Fruit fly (Drosophila melanogaster) whole organism, embryonic: ENCODE data around the gene CG13829.

ENCODE experiments used
- CG10274 ChIP-seq: fragments of 200-800 bp; sonication (Bioruptor generic); optimal IDR thresholded peaks from 3 replicates; lab custom pipeline; 2017; ENCODE audit warnings: missing biosample characterization, mild to moderate bottlenecking, missing genetic modification characterization
- CG10979 ChIP-seq: fragments of 200-800 bp; sonication (Bioruptor generic); optimal IDR thresholded peaks from 2 replicates; lab custom pipeline; 2018; ENCODE audit warnings: missing biosample characterization, mild to moderate bottlenecking, missing genetic modification characterization, moderate library complexity
- CG13894 ChIP-seq: fragments of 200-800 bp; sonication (Bioruptor generic); optimal IDR thresholded peaks from 3 replicates; lab custom pipeline; 2018; ENCODE audit warnings: missing biosample characterization, mild to moderate bottlenecking, missing genetic modification characterization, moderate library complexity
- CG1602 ChIP-seq: fragments of 200-800 bp; sonication (Bioruptor generic); optimal IDR thresholded peaks from 3 replicates; lab custom pipeline; 2016; ENCODE audit warnings: missing biosample characterization, missing genetic modification characterization
- CG2712 ChIP-seq: fragments of 200-800 bp; optimal IDR thresholded peaks from 3 replicates; lab custom pipeline; 2019; ENCODE audit warnings: missing biosample characterization, mild to moderate bottlenecking, missing genetic modification characterization, moderate library complexity
- CG3163 ChIP-seq: fragments of 200-800 bp; sonication (Bioruptor generic); optimal IDR thresholded peaks from 3 replicates; lab custom pipeline; 2016; ENCODE audit warnings: missing biosample characterization, missing genetic modification characterization
- CG3995 ChIP-seq: fragments of 200-800 bp; sonication (Bioruptor generic); optimal IDR thresholded peaks from 3 replicates; lab custom pipeline; 2016; ENCODE audit warnings: missing biosample characterization, missing genetic modification characterization
- CG4424 ChIP-seq: fragments of 200-800 bp; sonication (Bioruptor generic); optimal IDR thresholded peaks from 3 replicates; lab custom pipeline; 2016; ENCODE audit warnings: missing biosample characterization, missing genetic modification characterization
- CG8290 ChIP-seq, 3 experiments: fragments of 200-800 bp; sonication (Bioruptor generic); optimal IDR thresholded peaks; 2 replicates each; lab custom pipeline; 2016 to 2019; ENCODE audit warnings: missing biosample characterization in 3 of 3, missing genetic modification characterization in 3 of 3, mild to moderate bottlenecking in 2 of 3, moderate library complexity in 1 of 3
- CG8388 ChIP-seq: fragments of 200-800 bp; sonication (Bioruptor generic); optimal IDR thresholded peaks from 2 replicates; lab custom pipeline; 2019; ENCODE audit warnings: missing biosample characterization, mild to moderate bottlenecking, missing genetic modification characterization, moderate library complexity
- D19A ChIP-seq: fragments of 200-800 bp; optimal IDR thresholded peaks from 3 replicates; lab custom pipeline; 2019; ENCODE audit warnings: missing biosample characterization, mild to moderate bottlenecking, missing genetic modification characterization, moderate library complexity
- Drgx ChIP-seq: fragments of 200-800 bp; sonication (Bioruptor generic); IDR thresholded peaks from 2 replicates; pipeline ENCODE4 v1.3.6; 2022; ENCODE audit warnings: missing biosample characterization, missing genetic modification characterization
- Med ChIP-seq: fragments of 200-800 bp; sonication (Bioruptor generic); peaks from one replicate; lab custom pipeline; 2016; ENCODE audit warnings: missing biosample characterization, missing genetic modification characterization, mild to moderate bottlenecking, inconsistent platforms, moderate library complexity
- NFAT ChIP-seq: fragments of 200-800 bp; sonication (Bioruptor generic); IDR thresholded peaks from 2 replicates; pipeline ENCODE4 v1.3.6; 2022; ENCODE audit warnings: missing biosample characterization, missing genetic modification characterization
- Opbp ChIP-seq: fragments of 200-800 bp; sonication (Bioruptor generic); IDR thresholded peaks from 3 replicates; pipeline ENCODE4 v1.3.6; 2022; ENCODE audit warnings: missing biosample characterization, missing genetic modification characterization; ENCODE audit not compliant: partially characterized antibody
- Sry-β ChIP-seq: fragments of 200-800 bp; sonication (Bioruptor generic); optimal IDR thresholded peaks from 2 replicates; lab custom pipeline; 2018; ENCODE audit warnings: missing biosample characterization, mild to moderate bottlenecking, missing genetic modification characterization, moderate library complexity
- Xrp1 ChIP-seq: fragments of 200-800 bp; sonication (Bioruptor generic); IDR thresholded peaks from 2 replicates; pipeline ENCODE4 v1.3.6; 2022; ENCODE audit warnings: missing biosample characterization, missing genetic modification characterization
- al ChIP-seq: fragments of 200-800 bp; sonication (Bioruptor generic); IDR thresholded peaks from 2 replicates; pipeline ENCODE4 v1.3.6; 2022; ENCODE audit warnings: missing biosample characterization, missing genetic modification characterization
- ara ChIP-seq: fragments of 200-800 bp; sonication (Bioruptor generic); IDR thresholded peaks from 2 replicates; pipeline ENCODE4 v1.3.6; 2022; ENCODE audit warnings: missing biosample characterization, missing genetic modification characterization
- bsh ChIP-seq, 2 experiments: fragments of 200-800 bp; sonication (Bioruptor generic); optimal IDR thresholded peaks; 2 replicates each; lab custom pipeline; 2017 to 2018; ENCODE audit warnings: mild to moderate bottlenecking in 2 of 2, missing biosample characterization in 2 of 2, missing genetic modification characterization in 2 of 2, moderate library complexity in 1 of 2
- croc ChIP-seq: fragments of 200-800 bp; sonication (Bioruptor generic); conservative IDR thresholded peaks from 3 replicates; pipeline ENCODE4 v1.3.6; 2022; ENCODE audit warnings: missing biosample characterization, missing genetic modification characterization
- crol ChIP-seq: fragments of 200-800 bp; sonication (Bioruptor generic); IDR thresholded peaks from 2 replicates; pipeline ENCODE4 v1.3.6; 2022; ENCODE audit warnings: missing biosample characterization, missing genetic modification characterization
- ewg ChIP-seq: fragments of 200-800 bp; sonication (Bioruptor generic); optimal IDR thresholded peaks from 3 replicates; lab custom pipeline; 2017; ENCODE audit warnings: mild to moderate bottlenecking, missing biosample characterization, missing genetic modification reagents, missing genetic modification characterization
- fu2 ChIP-seq: fragments of 200-800 bp; sonication (Bioruptor generic); optimal IDR thresholded peaks from 2 replicates; lab custom pipeline; 2016; ENCODE audit warnings: missing biosample characterization, missing genetic modification characterization
- gem ChIP-seq: fragments of 200-800 bp; sonication (Bioruptor generic); optimal IDR thresholded peaks from 2 replicates; lab custom pipeline; 2019; ENCODE audit warnings: missing biosample characterization, mild to moderate bottlenecking, missing genetic modification characterization, moderate library complexity
- lbe ChIP-seq: fragments of 200-800 bp; sonication (Bioruptor generic); optimal IDR thresholded peaks from 2 replicates; lab custom pipeline; 2016; ENCODE audit warnings: missing biosample characterization, mild to moderate bottlenecking, missing genetic modification characterization
- lola ChIP-seq, 3 experiments: fragments of >200 bp in 2 of 3; fragments of 200-800 bp in 1 of 3; sonication (Bioruptor generic) in 1 of 3; optimal IDR thresholded peaks; 2 replicates each; lab custom pipeline; 2017 to 2019; ENCODE audit warnings: missing biosample characterization in 3 of 3, missing genetic modification characterization in 3 of 3, mild to moderate bottlenecking in 1 of 3, moderate library complexity in 1 of 3
- nom ChIP-seq: fragments of 200-800 bp; sonication (Bioruptor generic); optimal IDR thresholded peaks from 2 replicates; lab custom pipeline; 2017; ENCODE audit warnings: missing biosample characterization, missing genetic modification characterization, mild to moderate bottlenecking, moderate library complexity, missing genetic modification reagents
- prd ChIP-seq, 3 experiments: fragments of >200 bp in 2 of 3; fragments of 200-800 bp in 1 of 3; sonication (Bioruptor generic) in 1 of 3; optimal IDR thresholded peaks in 2 of 3; IDR thresholded peaks in 1 of 3; 2 replicates in 2 of 3; 3 replicates in 1 of 3; pipeline versions ENCODE4 v1.3.6 to Lab custom; 2017 to 2022; ENCODE audit warnings: missing biosample characterization in 1 of 3, missing genetic modification characterization in 1 of 3
- row ChIP-seq: fragments of 200-800 bp; sonication (Bioruptor generic); IDR thresholded peaks from 3 replicates; pipeline ENCODE4 v1.3.6; 2022; ENCODE audit warnings: missing biosample characterization, missing genetic modification characterization
- salm ChIP-seq: fragments of 200-800 bp; sonication (Bioruptor generic); optimal IDR thresholded peaks from 2 replicates; lab custom pipeline; 2018; ENCODE audit warnings: missing biosample characterization, mild to moderate bottlenecking, missing genetic modification characterization
- sens ChIP-seq: fragments of 200-800 bp; sonication (Bioruptor generic); peaks from one replicate; lab custom pipeline; 2016; ENCODE audit warnings: missing biosample characterization, missing genetic modification characterization
- so ChIP-seq: fragments of 200-800 bp; sonication (Bioruptor generic); IDR thresholded peaks from 3 replicates; pipeline ENCODE4 v1.3.6; 2022; ENCODE audit warnings: missing biosample characterization, missing genetic modification characterization
- tgo ChIP-seq: fragments of 200-800 bp; sonication (Bioruptor generic); IDR thresholded peaks from 3 replicates; pipeline ENCODE4 v1.3.6; 2022; ENCODE audit warnings: missing biosample characterization, missing genetic modification characterization
- tup ChIP-seq: fragments of 200-800 bp; sonication (Bioruptor generic); optimal IDR thresholded peaks from 2 replicates; lab custom pipeline; 2016; ENCODE audit warnings: missing biosample characterization, mild to moderate bottlenecking, missing genetic modification characterization, moderate library complexity
- unpg ChIP-seq: fragments of 200-800 bp; sonication (Bioruptor generic); optimal IDR thresholded peaks from 3 replicates; lab custom pipeline; 2018; ENCODE audit warnings: missing biosample characterization, mild to moderate bottlenecking, missing genetic modification characterization, moderate library complexity

The CG13829 gene

DNA sequence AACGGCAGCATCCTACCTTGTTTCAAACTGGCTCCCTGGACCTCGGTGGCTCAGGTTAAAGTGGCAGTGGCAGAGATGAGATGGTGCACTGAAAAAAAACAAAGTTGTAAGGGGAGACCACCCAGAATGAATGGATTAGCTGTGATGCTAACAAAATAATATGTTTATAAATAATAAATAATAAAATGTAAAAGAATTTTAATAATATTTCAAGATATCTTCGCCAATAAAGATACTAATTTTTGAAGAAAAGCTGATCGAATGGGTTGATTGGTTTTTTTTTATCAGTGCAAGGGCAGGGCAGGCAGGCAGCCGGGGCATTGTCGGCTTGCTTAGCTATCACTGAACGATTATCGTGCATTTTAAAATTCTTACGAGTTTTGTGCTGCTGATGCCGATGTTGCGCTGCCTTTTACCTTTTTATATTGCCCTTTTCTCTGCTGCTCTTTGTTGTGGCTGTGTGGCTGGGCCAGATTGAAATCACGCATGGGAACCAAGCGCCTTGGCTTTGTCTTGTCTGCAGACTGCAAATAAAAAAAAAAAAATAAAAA, 12.0 kb downstream of the CG13829 start (continued):
- TF ChIP-seq CG8388 (GFP tag; lab: Kevin White, UChicago), result peak; percentile 56
- no peak for TF ChIP-seq prd (optimal IDR thresholded peaks at IDR 0.05; lab: Kevin White, UChicago)
- TF ChIP-seq prd (GFP tag; IDR thresholded peaks at IDR 0.05; lab: Robert Waterston, UW), result peak; percentile 55; the same call in 2 of the 3 replicates
- TF ChIP-seq croc (GFP tag; lab: Robert Waterston, UW), result peak; percentile 34; the same call in 1 of the 3 replicates
- peak; percentile 15 for TF ChIP-seq CG8290 (GFP tag; optimal IDR thresholded peaks at IDR 0.05; lab: Kevin White, UChicago)
- TF ChIP-seq CG8290 (tag; optimal IDR thresholded peaks at IDR 0.05; lab: Kevin White, UChicago), result no peak
- peak; percentile 63 for TF ChIP-seq sens (GFP tag; lab: Kevin White, UChicago)
- peak; percentile 12 for TF ChIP-seq CG1602 (GFP tag; lab: Kevin White, UChicago)
- TF ChIP-seq Sry-β (GFP tag; lab: Kevin White, UChicago), result peak; percentile 33
- peak; percentile 64 for TF ChIP-seq gem (tag; lab: Kevin White, UChicago)

DNA sequence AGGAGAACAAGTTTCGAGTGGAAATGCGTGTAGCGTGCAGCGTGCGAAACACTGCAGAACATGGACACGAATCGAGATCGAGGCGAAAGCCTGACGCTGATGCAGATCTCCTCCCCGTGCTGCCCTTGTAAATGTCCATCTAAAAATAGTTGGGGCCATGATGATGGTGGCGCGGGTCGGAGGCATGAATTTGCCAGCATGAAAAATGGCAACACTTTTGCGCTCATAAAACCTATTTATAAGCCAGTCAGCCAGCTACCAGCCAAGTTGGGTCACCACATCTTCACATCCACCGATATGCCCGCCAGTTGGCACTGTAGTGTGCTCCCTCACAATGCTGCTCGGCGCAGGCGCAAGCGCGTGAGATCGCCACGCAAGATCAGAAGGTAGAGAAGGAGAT, 12.7 kb downstream of the CG13829 start:
- TF ChIP-seq ara (GFP tag; lab: Robert Waterston, UW) (0 out of 2 replicates have a peak, but pooled peaks have one; percentile 11), CG10274 (GFP tag; lab: Kevin White, UChicago) (peak; percentile 94), Opbp (no peak), Drgx (GFP tag; lab: Robert Waterston, UW) (peak; percentile 34; the same call in 1 of the 2 replicates), nom (GFP tag; lab: Kevin White, UChicago) (peak; percentile 39)

DNA sequence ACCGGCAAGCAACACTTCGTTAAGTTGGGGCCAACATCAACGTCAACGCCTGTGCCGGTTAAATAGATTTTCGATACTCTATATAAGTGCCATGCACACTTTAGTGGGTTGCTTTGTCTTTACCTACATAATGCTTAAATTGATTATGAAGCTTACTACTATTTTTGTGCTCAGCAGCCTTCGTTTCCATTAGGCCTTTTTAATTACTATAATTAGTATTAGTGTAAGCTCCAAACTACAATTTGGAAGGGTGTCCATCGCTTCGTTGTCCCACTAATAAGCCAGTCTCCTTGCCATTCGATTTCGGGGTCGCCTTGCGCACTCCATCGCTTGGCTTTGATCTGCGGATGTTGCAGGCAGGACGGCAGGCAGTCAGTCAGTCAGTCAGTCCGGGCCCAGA, 13.5 kb downstream of the CG13829 start:
- peak; percentile 64 for TF ChIP-seq Drgx (GFP tag; lab: Robert Waterston, UW)
- peak; percentile 88 for TF ChIP-seq D19A (tag; lab: Kevin White, UChicago)
- peak; percentile 16 for TF ChIP-seq CG2712 (tag; lab: Kevin White, UChicago)
- no peak for TF ChIP-seq fu2 (GFP tag; lab: Kevin White, UChicago)
- TF ChIP-seq CG4424 (GFP tag; lab: Kevin White, UChicago), result no peak
- peak; percentile 30; the same call in 1 of the 2 replicates for TF ChIP-seq Xrp1 (GFP tag; lab: Robert Waterston, UW)
- peak; percentile 0 for TF ChIP-seq CG10979
- no peak for TF ChIP-seq ewg
- peak in 1 of 3 experiments; percentile 2 for TF ChIP-seq lola (GFP tag; optimal IDR thresholded peaks at IDR 0.05; lab: Kevin White, UChicago)
- TF ChIP-seq al (GFP tag; lab: Robert Waterston, UW), result no peak
- TF ChIP-seq CG3995, result no peak
- TF ChIP-seq lbe, result peak; percentile 64
- peak in 1 of 2 experiments; percentile 6 for TF ChIP-seq bsh (GFP tag; optimal IDR thresholded peaks at IDR 0.05; lab: Kevin White, UChicago)
- peak; percentile 26 for TF ChIP-seq gem (tag; lab: Kevin White, UChicago)
- no peak for TF ChIP-seq so
- TF ChIP-seq tup (GFP tag; lab: Kevin White, UChicago), result no peak
- peak; percentile 1; the same call in 1 of the 2 replicates for TF ChIP-seq crol (GFP tag; lab: Robert Waterston, UW)
- peak; percentile 3 for TF ChIP-seq unpg
- 0 out of 3 replicates have a peak, but pooled peaks have one; percentile 11 for TF ChIP-seq row (GFP tag; lab: Robert Waterston, UW)
- peak; percentile 47 for TF ChIP-seq Med (GFP tag; lab: Kevin White, UChicago)
- 0 out of 3 replicates have a peak, but pooled peaks have one; percentile 19 for TF ChIP-seq tgo (GFP tag; lab: Robert Waterston, UW)
- no peak for TF ChIP-seq salm (tag; lab: Kevin White, UChicago)
- TF ChIP-seq NFAT, result no peak
- no peak for TF ChIP-seq CG13894 (tag; lab: Kevin White, UChicago)
- TF ChIP-seq CG3163, result no peak
- TF ChIP-seq, all 482 proteins: peak for 14
